Fruit fly (Drosophila melanogaster) whole organism, adult: ENCODE data around the gene CG11584.

ENCODE experiments used
- CG11617 ChIP-seq: fragments of 200-800 bp; sonication (Bioruptor generic); optimal IDR thresholded peaks from 2 replicates; lab custom pipeline; 2017; ENCODE audit warnings: mild to moderate bottlenecking, missing biosample characterization, missing genetic modification reagents, missing genetic modification characterization
- CG12768 ChIP-seq: fragments of 200-800 bp; sonication (Bioruptor generic); optimal IDR thresholded peaks from 2 replicates; lab custom pipeline; 2017; ENCODE audit warnings: missing biosample characterization, missing genetic modification characterization, mild to moderate bottlenecking, moderate library complexity, missing genetic modification reagents
- CG14711 ChIP-seq: fragments of 200-800 bp; sonication (Bioruptor generic); optimal IDR thresholded peaks from 2 replicates; lab custom pipeline; 2018; ENCODE audit warnings: missing biosample characterization, mild to moderate bottlenecking, missing genetic modification characterization, moderate library complexity
- CG33017 ChIP-seq: fragments of 200-800 bp; sonication (Bioruptor generic); optimal IDR thresholded peaks from 2 replicates; lab custom pipeline; 2018; ENCODE audit warnings: missing biosample characterization, mild to moderate bottlenecking, missing genetic modification characterization, moderate library complexity
- CG5204 ChIP-seq: fragments of 200-800 bp; sonication (Bioruptor generic); optimal IDR thresholded peaks from 2 replicates; lab custom pipeline; 2016; ENCODE audit warnings: missing biosample characterization, missing genetic modification characterization
- CG7045 ChIP-seq: fragments of 200-800 bp; sonication (Bioruptor generic); optimal IDR thresholded peaks from 2 replicates; lab custom pipeline; 2017; ENCODE audit warnings: missing biosample characterization, mild to moderate bottlenecking, missing genetic modification characterization
- Crg-1 ChIP-seq: fragments of 200-800 bp; sonication (Bioruptor generic); optimal IDR thresholded peaks from 2 replicates; lab custom pipeline; 2016; ENCODE audit warnings: missing biosample characterization, missing genetic modification characterization
- Hr96 ChIP-seq: fragments of 200-800 bp; sonication (Bioruptor generic); optimal IDR thresholded peaks from 2 replicates; lab custom pipeline; 2016; ENCODE audit warnings: missing biosample characterization, missing genetic modification characterization
- Mnt ChIP-seq: fragments of 200-800 bp; sonication (Bioruptor generic); optimal IDR thresholded peaks from 2 replicates; lab custom pipeline; 2016; ENCODE audit warnings: missing biosample characterization, mild to moderate bottlenecking, missing genetic modification characterization
- bab1 ChIP-seq: fragments of 200-800 bp; sonication (Bioruptor generic); optimal IDR thresholded peaks from 3 replicates; lab custom pipeline; 2019; ENCODE audit warnings: missing biosample characterization, mild to moderate bottlenecking, missing genetic modification characterization, moderate library complexity
- cic ChIP-seq: fragments of 200-800 bp; sonication (Bioruptor generic); optimal IDR thresholded peaks from 2 replicates; lab custom pipeline; 2017; ENCODE audit warnings: missing biosample characterization, mild to moderate bottlenecking, missing genetic modification characterization, moderate library complexity
- kay ChIP-seq: fragments of 200-800 bp; sonication (Bioruptor generic); peaks from one replicate; lab custom pipeline; 2016; ENCODE audit warnings: missing biosample characterization, missing genetic modification characterization, borderline replicate concordance
- ovo ChIP-seq: fragments of 200-800 bp; sonication (Bioruptor generic); optimal IDR thresholded peaks from 2 replicates; lab custom pipeline; 2016; ENCODE audit warnings: missing biosample characterization, missing genetic modification characterization

DNA sequence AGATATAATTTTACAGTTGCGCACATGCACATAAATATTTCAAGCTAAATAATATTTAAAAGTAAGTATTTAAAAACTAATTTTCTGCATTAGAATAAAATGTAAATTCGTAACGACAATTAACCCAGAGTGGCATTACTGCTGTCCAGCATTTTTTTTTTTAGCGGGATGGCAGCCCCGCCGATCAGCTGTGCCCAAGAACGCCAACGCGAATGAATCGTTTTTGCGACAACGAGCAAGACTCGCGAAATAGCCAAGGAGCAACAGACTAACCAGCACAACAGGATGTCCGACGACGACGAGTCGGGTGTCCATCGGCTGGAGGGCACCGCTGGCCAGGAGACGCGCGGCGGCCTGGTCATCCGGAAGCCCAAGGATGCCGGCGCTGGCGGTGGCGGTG lies 20.4 kb downstream of the CG11584 start, which contains the start of gene Prp16:
- no peak for TF ChIP-seq CG11617 (GFP tag; lab: Kevin White, UChicago)
- TF ChIP-seq kay = no peak
- no peak for TF ChIP-seq cic (GFP tag; lab: Kevin White, UChicago)
- no peak for TF ChIP-seq Crg-1 (GFP tag; lab: Kevin White, UChicago)
- TF ChIP-seq CG33017 (tag; lab: Kevin White, UChicago) = no peak
- TF ChIP-seq ovo (GFP tag; lab: Kevin White, UChicago) = no peak
- TF ChIP-seq CG14711 (tag; lab: Kevin White, UChicago) = no peak
- TF ChIP-seq CG7045 (GFP tag; lab: Kevin White, UChicago) = no peak
- TF ChIP-seq Mnt (GFP tag; lab: Kevin White, UChicago) = no peak
- no peak for TF ChIP-seq bab1 (GFP tag; lab: Kevin White, UChicago)
- no peak for TF ChIP-seq CG12768
- TF ChIP-seq Hr96 (GFP tag; lab: Kevin White, UChicago) = no peak
- TF ChIP-seq CG5204 (GFP tag; lab: Kevin White, UChicago) = no peak
